Fruit fly (Drosophila melanogaster): ENCODE measurements around the gene FoxP.

- no peak for TF ChIP-seq cic (GFP tag; optimal IDR thresholded peaks at IDR 0.05)
- TF ChIP-seq CG33017 (tag; optimal IDR thresholded peaks at IDR 0.05) = no peak
- TF ChIP-seq kay (GFP tag; ENCODE audit: borderline replicate concordance) = no peak
- TF ChIP-seq Clk (GFP tag; optimal IDR thresholded peaks at IDR 0.05) = no peak
- TF ChIP-seq Mnt (GFP tag; optimal IDR thresholded peaks at IDR 0.05) = no peak
Observed at dm6 chr3R:9743995-9744394, 13.3 kb upstream of the FoxP start.
